Worm (Caenorhabditis elegans) whole organism, late embryonic: Measurements from ENCODE around the gene pdl-1.

Source experiments
- ceh-6 ChIP-seq: fragments of 200-800 bp; sonication (Bioruptor generic); optimal IDR thresholded peaks from 2 replicates; lab custom pipeline; 2018; ENCODE audit warnings: mild to moderate bottlenecking, missing genetic modification characterization, missing compliant biosample characterization
- dmd-4 ChIP-seq: sonication (generic microtip); optimal IDR thresholded peaks from 2 replicates; lab custom pipeline; 2016; ENCODE audit warnings: borderline replicate concordance, missing genetic modification characterization, missing compliant biosample characterization
- dve-1 ChIP-seq: sonication (generic microtip); optimal IDR thresholded peaks from 2 replicates; lab custom pipeline; 2017; ENCODE audit warnings: antibody characterized with exemption, mild to moderate bottlenecking, missing genetic modification characterization, missing compliant biosample characterization
- fkh-6 ChIP-seq: sonication (generic microtip); optimal IDR thresholded peaks from 2 replicates; lab custom pipeline; 2016; ENCODE audit warnings: missing genetic modification characterization, missing compliant biosample characterization
- hlh-13 ChIP-seq: fragments of 200-800 bp; sonication (Bioruptor generic); optimal IDR thresholded peaks from 2 replicates; lab custom pipeline; 2018; ENCODE audit warnings: mild to moderate bottlenecking, missing genetic modification characterization, missing compliant biosample characterization
- mec-3 ChIP-seq: sonication (generic microtip); optimal IDR thresholded peaks from 2 replicates; lab custom pipeline; 2016; ENCODE audit warnings: borderline replicate concordance, missing genetic modification characterization, missing compliant biosample characterization
- nfya-1 ChIP-seq: sonication (generic microtip); optimal IDR thresholded peaks from 2 replicates; lab custom pipeline; 2017; ENCODE audit warnings: missing genetic modification characterization, mild to moderate bottlenecking, missing compliant biosample characterization, antibody characterized with exemption, moderate library complexity
- rnt-1 ChIP-seq: sonication (generic microtip); optimal IDR thresholded peaks from 2 replicates; lab custom pipeline; 2016; ENCODE audit warnings: missing genetic modification characterization, missing compliant biosample characterization

Gene pdl-1

DNA sequence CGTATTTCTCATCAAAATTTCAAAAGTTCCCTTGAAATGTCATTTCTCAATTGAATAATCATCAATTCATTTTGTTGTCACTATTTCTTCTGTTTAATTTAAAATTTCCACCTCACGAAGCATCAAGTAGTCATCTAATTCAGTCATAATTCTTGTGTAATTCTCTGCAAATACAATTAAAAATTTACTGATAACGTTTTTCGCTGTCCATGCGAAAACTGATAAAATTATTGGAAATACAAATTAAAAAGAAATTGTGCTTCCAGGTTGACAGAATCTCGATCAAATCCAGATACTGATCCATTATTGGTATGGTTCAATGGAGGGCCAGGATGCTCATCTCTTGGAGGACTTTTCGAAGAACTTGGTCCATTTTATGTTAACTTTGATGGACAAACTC, 49.7 kb downstream of the pdl-1 start:
- TF ChIP-seq dve-1 (tag; lab: Kevin White, UChicago) (no peak), fkh-6 (no peak), nfya-1 (tag; lab: Kevin White, UChicago) (no peak), ceh-6 (GFP tag; lab: Kevin White, UChicago) (no peak), dmd-4 (no peak), hlh-13 (GFP tag; lab: Kevin White, UChicago) (no peak), rnt-1 (no peak), mec-3 (tag; lab: Kevin White, UChicago) (no peak)
